Fruit fly (Drosophila melanogaster) whole organism, embryonic: ENCODE data around the gene Ddc.

Source experiments
- Antp ChIP-seq: fragments of 200-800 bp; sonication (Bioruptor generic); optimal IDR thresholded peaks from 3 replicates; lab custom pipeline; 2016; ENCODE audit warnings: missing biosample characterization, missing genetic modification characterization
- Awh ChIP-seq: fragments of 200-800 bp; sonication (Bioruptor generic); IDR thresholded peaks from 2 replicates; pipeline ENCODE4, ENCODE4 v1.3.6; 2022; ENCODE audit warnings: missing biosample characterization, missing genetic modification characterization
- B-H2 ChIP-seq: fragments of 200-800 bp; sonication (Bioruptor generic); optimal IDR thresholded peaks from 2 replicates; lab custom pipeline; 2018; ENCODE audit warnings: missing biosample characterization, mild to moderate bottlenecking, missing genetic modification characterization
- CG10366 ChIP-seq: fragments of 200-800 bp; sonication (Bioruptor generic); IDR thresholded peaks from 2 replicates; pipeline ENCODE4 v1.3.6; 2022; ENCODE audit warnings: missing biosample characterization, missing genetic modification characterization
- CG10654 ChIP-seq: fragments of 200-800 bp; sonication (Bioruptor generic); optimal IDR thresholded peaks from 2 replicates; lab custom pipeline; 2016; ENCODE audit warnings: missing biosample characterization, missing genetic modification characterization
- CG1233 ChIP-seq: fragments of 200-800 bp; sonication (Bioruptor generic); optimal IDR thresholded peaks from 4 replicates; lab custom pipeline; 2018; ENCODE audit warnings: missing biosample characterization, mild to moderate bottlenecking, missing genetic modification characterization
- CG15269 ChIP-seq: fragments of 200-800 bp; sonication (Bioruptor generic); optimal IDR thresholded peaks from 2 replicates; lab custom pipeline; 2018; ENCODE audit warnings: missing biosample characterization, mild to moderate bottlenecking, missing genetic modification characterization, moderate library complexity
- CG17612 ChIP-seq: fragments of 200-800 bp; sonication (Bioruptor generic); IDR thresholded peaks from 2 replicates; pipeline ENCODE4 v1.3.6; 2022; ENCODE audit warnings: missing biosample characterization, missing genetic modification characterization
- CG17802 ChIP-seq: fragments of 200-800 bp; sonication (Bioruptor generic); optimal IDR thresholded peaks from 2 replicates; lab custom pipeline; 2018; ENCODE audit warnings: missing biosample characterization, mild to moderate bottlenecking, missing genetic modification characterization, moderate library complexity
- CG1832 ChIP-seq: fragments of 200-800 bp; sonication (Bioruptor generic); optimal IDR thresholded peaks from 2 replicates; lab custom pipeline; 2017; ENCODE audit warnings: missing biosample characterization, mild to moderate bottlenecking, missing genetic modification characterization, inconsistent platforms
- CG3163 ChIP-seq: fragments of 200-800 bp; sonication (Bioruptor generic); optimal IDR thresholded peaks from 3 replicates; lab custom pipeline; 2016; ENCODE audit warnings: missing biosample characterization, missing genetic modification characterization
- CG32532 ChIP-seq: fragments of 200-800 bp; sonication (Bioruptor generic); IDR thresholded peaks from 2 replicates; pipeline ENCODE4 v1.3.6; 2022; ENCODE audit warnings: missing biosample characterization, missing genetic modification characterization
- CG34376 ChIP-seq: fragments of 200-800 bp; sonication (Bioruptor generic); optimal IDR thresholded peaks from 2 replicates; lab custom pipeline; 2018; ENCODE audit warnings: missing biosample characterization, mild to moderate bottlenecking, missing genetic modification characterization
- CG43689 ChIP-seq: fragments of 200-800 bp; sonication (Bioruptor generic); IDR thresholded peaks from 2 replicates; pipeline ENCODE4 v1.3.6; 2022; ENCODE audit warnings: missing biosample characterization, missing genetic modification characterization
- CG6254 ChIP-seq: fragments of 200-800 bp; sonication (Bioruptor generic); optimal IDR thresholded peaks from 3 replicates; lab custom pipeline; 2017; ENCODE audit warnings: mild to moderate bottlenecking, missing biosample characterization, missing genetic modification reagents, missing genetic modification characterization
- CG6854 ChIP-seq: fragments of 200-800 bp; sonication (Bioruptor generic); optimal IDR thresholded peaks from 3 replicates; lab custom pipeline; 2017; ENCODE audit warnings: missing biosample characterization, mild to moderate bottlenecking, missing genetic modification characterization
- Eip74EF ChIP-seq, 2 experiments: fragments of 200-800 bp in 1 of 2; fragments of >200 bp in 1 of 2; sonication (Bioruptor generic) in 1 of 2; optimal IDR thresholded peaks; 2 replicates each; lab custom pipeline; 2017 to 2019; ENCODE audit warnings: missing biosample characterization in 2 of 2, missing genetic modification characterization in 2 of 2, mild to moderate bottlenecking in 1 of 2, moderate library complexity in 1 of 2
- GATAe ChIP-seq: fragments of 200-800 bp; sonication (Bioruptor generic); conservative IDR thresholded peaks from 2 replicates; pipeline ENCODE4 v1.3.6; 2022; ENCODE audit warnings: missing biosample characterization, missing genetic modification characterization
- Gug ChIP-seq: fragments of 200-800 bp; sonication (Bioruptor generic); IDR thresholded peaks from 4 replicates; pipeline ENCODE4 v1.3.6; 2022; ENCODE audit warnings: missing biosample characterization, missing genetic modification characterization
- H15 ChIP-seq: fragments of 200-800 bp; sonication (Bioruptor generic); IDR thresholded peaks from 3 replicates; pipeline ENCODE4 v1.3.6; 2022; ENCODE audit warnings: missing biosample characterization, missing genetic modification characterization
- HHEX ChIP-seq: fragments of 200-800 bp; sonication (Bioruptor generic); optimal IDR thresholded peaks from 3 replicates; lab custom pipeline; 2017; ENCODE audit warnings: missing biosample characterization, mild to moderate bottlenecking, missing genetic modification characterization, missing genetic modification reagents
- Max ChIP-seq: fragments of 200-800 bp; sonication (Bioruptor generic); optimal IDR thresholded peaks from 2 replicates; lab custom pipeline; 2016; ENCODE audit warnings: missing biosample characterization, mild to moderate bottlenecking, missing genetic modification characterization
- Mes4 ChIP-seq: fragments of 200-800 bp; sonication (Bioruptor generic); optimal IDR thresholded peaks from 2 replicates; lab custom pipeline; 2016; ENCODE audit warnings: missing biosample characterization, missing genetic modification characterization
- Optix ChIP-seq: fragments of 200-800 bp; sonication (Bioruptor generic); IDR thresholded peaks from 3 replicates; pipeline ENCODE4 v1.3.6; 2022; ENCODE audit warnings: missing biosample characterization, missing genetic modification characterization
- Pdp1 ChIP-seq, 2 experiments: fragments of 200-800 bp; sonication (Bioruptor generic); optimal IDR thresholded peaks; 3 replicates each; lab custom pipeline; 2016; ENCODE audit warnings: missing biosample characterization in 2 of 2, missing genetic modification characterization in 2 of 2, mild to moderate bottlenecking in 1 of 2, moderate library complexity in 1 of 2
- Sox100B ChIP-seq: fragments of 200-800 bp; sonication (Bioruptor generic); optimal IDR thresholded peaks from 3 replicates; lab custom pipeline; 2018; ENCODE audit warnings: missing biosample characterization, mild to moderate bottlenecking, missing genetic modification characterization
- Tbp ChIP-seq: fragments of >200 bp; optimal IDR thresholded peaks from 2 replicates; lab custom pipeline; 2018; ENCODE audit warnings: missing biosample characterization, missing genetic modification characterization
- Trl ChIP-seq, 3 experiments: fragments of >200 bp in 2 of 3; fragments of 200-800 bp in 1 of 3; sonication (Bioruptor generic) in 1 of 3; optimal IDR thresholded peaks; 2 replicates in 1 of 3; 3 replicates in 2 of 3; lab custom pipeline; 2016 to 2017; ENCODE audit warnings: missing biosample characterization in 1 of 3, missing genetic modification characterization in 1 of 3
- abd-A ChIP-seq: fragments of 200-800 bp; sonication (Bioruptor generic); optimal IDR thresholded peaks from 3 replicates; lab custom pipeline; 2019; ENCODE audit warnings: missing biosample characterization, mild to moderate bottlenecking, missing genetic modification characterization, moderate library complexity
- exex ChIP-seq: fragments of 200-800 bp; sonication (Bioruptor generic); optimal IDR thresholded peaks from 4 replicates; lab custom pipeline; 2018; ENCODE audit warnings: missing biosample characterization, mild to moderate bottlenecking, missing genetic modification characterization, moderate library complexity
- fd3F ChIP-seq: fragments of 200-800 bp; sonication (Bioruptor generic); optimal IDR thresholded peaks from 2 replicates; lab custom pipeline; 2018; ENCODE audit warnings: missing biosample characterization, mild to moderate bottlenecking, missing genetic modification characterization, moderate library complexity
- ftz-f1 ChIP-seq: fragments of 200-800 bp; sonication (Bioruptor generic); optimal IDR thresholded peaks from 2 replicates; lab custom pipeline; 2016; ENCODE audit warnings: missing biosample characterization, missing genetic modification characterization
- grn ChIP-seq: fragments of 200-800 bp; sonication (Bioruptor generic); optimal IDR thresholded peaks from 3 replicates; lab custom pipeline; 2017; ENCODE audit warnings: missing biosample characterization, missing genetic modification characterization
- pnt ChIP-seq: fragments of 200-800 bp; sonication (Bioruptor generic); optimal IDR thresholded peaks from 3 replicates; lab custom pipeline; 2016; ENCODE audit warnings: missing biosample characterization, missing genetic modification characterization
- ranshi ChIP-seq: fragments of 200-800 bp; sonication (Bioruptor generic); IDR thresholded peaks from 2 replicates; pipeline ENCODE4 v1.3.6; 2022; ENCODE audit warnings: missing biosample characterization, missing genetic modification characterization
- run ChIP-seq: fragments of 200-800 bp; sonication (Bioruptor generic); optimal IDR thresholded peaks from 3 replicates; lab custom pipeline; 2018; ENCODE audit warnings: missing biosample characterization, mild to moderate bottlenecking, missing genetic modification characterization
- salm ChIP-seq: fragments of 200-800 bp; sonication (Bioruptor generic); optimal IDR thresholded peaks from 2 replicates; lab custom pipeline; 2018; ENCODE audit warnings: missing biosample characterization, mild to moderate bottlenecking, missing genetic modification characterization
- sd ChIP-seq: fragments of 200-800 bp; sonication (Bioruptor generic); optimal IDR thresholded peaks from 3 replicates; lab custom pipeline; 2018; ENCODE audit warnings: missing biosample characterization, mild to moderate bottlenecking, missing genetic modification characterization, moderate library complexity
- seq ChIP-seq: fragments of 200-800 bp; sonication (Bioruptor generic); IDR thresholded peaks from 2 replicates; pipeline ENCODE4 v1.3.6; 2022; ENCODE audit warnings: missing biosample characterization, missing genetic modification characterization
- sisA ChIP-seq: fragments of 200-800 bp; sonication (Bioruptor generic); IDR thresholded peaks from 2 replicates; pipeline ENCODE4 v1.3.6; 2022; ENCODE audit warnings: missing biosample characterization, missing genetic modification characterization
- slbo ChIP-seq: fragments of 200-800 bp; sonication (Bioruptor generic); IDR thresholded peaks from 2 replicates; pipeline ENCODE4 v1.3.6; 2022; ENCODE audit warnings: missing biosample characterization, missing genetic modification characterization
- sna ChIP-seq: fragments of 200-800 bp; sonication (Bioruptor generic); IDR thresholded peaks from 2 replicates; pipeline ENCODE4 v1.3.6; 2022; ENCODE audit warnings: missing biosample characterization, missing genetic modification characterization; ENCODE audit not compliant: partially characterized antibody
- sug ChIP-seq: fragments of 200-800 bp; optimal IDR thresholded peaks from 2 replicates; lab custom pipeline; 2019; ENCODE audit warnings: missing biosample characterization, mild to moderate bottlenecking, missing genetic modification characterization, moderate library complexity
- trem ChIP-seq: fragments of 200-800 bp; optimal IDR thresholded peaks from 3 replicates; lab custom pipeline; 2019; ENCODE audit warnings: missing biosample characterization, mild to moderate bottlenecking, missing genetic modification characterization, moderate library complexity
- vnd ChIP-seq: fragments of 200-800 bp; sonication (Bioruptor generic); IDR thresholded peaks from 3 replicates; pipeline ENCODE4 v1.3.6; 2022; ENCODE audit warnings: missing biosample characterization, missing genetic modification characterization; ENCODE audit not compliant: partially characterized antibody
- vvl ChIP-seq: fragments of 200-800 bp; sonication (Bioruptor generic); IDR thresholded peaks from 2 replicates; pipeline ENCODE4 v1.3.6; 2022; ENCODE audit warnings: missing biosample characterization, missing genetic modification characterization
- zen2 ChIP-seq: fragments of 200-800 bp; sonication (Bioruptor generic); IDR thresholded peaks from 3 replicates; pipeline ENCODE4 v1.3.6; 2022; ENCODE audit warnings: missing biosample characterization, missing genetic modification characterization; ENCODE audit not compliant: partially characterized antibody

Gene Ddc

dm6 chr2L:19111137-19111536 is 9.0 kb downstream of the Ddc start:
- no peak for TF ChIP-seq Tbp
- TF ChIP-seq CG3163 (GFP tag; lab: Kevin White, UChicago), result peak; percentile 46
- TF ChIP-seq Trl (optimal IDR thresholded peaks at IDR 0.05; lab: Kevin White, UChicago), result peak in 1 of 2 experiments; percentile 18
- no peak for TF ChIP-seq Trl (GFP tag; optimal IDR thresholded peaks at IDR 0.05; lab: Kevin White, UChicago)
- peak; percentile 31 for TF ChIP-seq CG34376 (GFP tag; lab: Kevin White, UChicago)
- peak; percentile 29 for TF ChIP-seq sd
- TF ChIP-seq Max (GFP tag; lab: Kevin White, UChicago), result no peak
- TF ChIP-seq sisA (GFP tag; lab: Robert Waterston, UW), result no peak
- TF ChIP-seq CG17802 (tag; lab: Kevin White, UChicago), result no peak
- no peak for TF ChIP-seq Mes4 (GFP tag; lab: Kevin White, UChicago)
- no peak for TF ChIP-seq zen2 (GFP tag; lab: Robert Waterston, UW)
- TF ChIP-seq fd3F, result no peak
- TF ChIP-seq B-H2 (GFP tag; lab: Kevin White, UChicago), result no peak
- TF ChIP-seq exex (tag; lab: Kevin White, UChicago), result peak; percentile 97
- TF ChIP-seq grn (GFP tag; lab: Kevin White, UChicago), result peak; percentile 42
- no peak for TF ChIP-seq CG43689
- TF ChIP-seq sna (GFP tag; lab: Robert Waterston, UW), result no peak
- no peak for TF ChIP-seq CG1233 (GFP tag; lab: Kevin White, UChicago)

- TF ChIP-seq Awh, result peak; percentile 66; the same call in 1 of the 2 replicates
- TF ChIP-seq ranshi, result no peak
- TF ChIP-seq Antp (GFP tag; lab: Kevin White, UChicago), result no peak
- TF ChIP-seq sd, result peak; percentile 29
- TF ChIP-seq Sox100B, result no peak
- TF ChIP-seq Pdp1 (GFP tag; optimal IDR thresholded peaks at IDR 0.05; lab: Kevin White, UChicago), result peak in 1 of 2 experiments; percentile 53
- peak in 1 of 2 experiments; percentile 77 for TF ChIP-seq Eip74EF (GFP tag; optimal IDR thresholded peaks at IDR 0.05; lab: Kevin White, UChicago)
- peak; percentile 49 for TF ChIP-seq grn (GFP tag; lab: Kevin White, UChicago)
- TF ChIP-seq Gug, result no peak
- no peak for TF ChIP-seq CG1832 (GFP tag; lab: Kevin White, UChicago)
- TF ChIP-seq CG15269, result peak; percentile 10
- TF ChIP-seq CG6854, result no peak
- TF ChIP-seq vvl (GFP tag; lab: Robert Waterston, UW), result peak; percentile 46; the same call in 1 of the 2 replicates
- TF ChIP-seq abd-A (tag; lab: Kevin White, UChicago), result peak; percentile 72
- TF ChIP-seq, all 482 proteins: peak for 8
Observed at dm6 chr2L:19109625-19110204, 10.4 kb downstream of the Ddc start, which contains the start of gene amd. TSS of gene amd (plus strand) at chr2L:19110154.

- 0 out of 3 replicates have a peak, but pooled peaks have one; percentile 34 for TF ChIP-seq vnd (GFP tag; lab: Robert Waterston, UW)
- TF ChIP-seq GATAe (GFP tag; lab: Robert Waterston, UW), result peak; percentile 86
- TF ChIP-seq HHEX (GFP tag; lab: Kevin White, UChicago), result no peak
- TF ChIP-seq CG17612, result no peak
- TF ChIP-seq CG32532, result 0 out of 2 replicates have a peak, but pooled peaks have one; percentile 14
- TF ChIP-seq sug (tag; lab: Kevin White, UChicago), result peak; percentile 8
- TF ChIP-seq Eip74EF (GFP tag; optimal IDR thresholded peaks at IDR 0.05; lab: Kevin White, UChicago), result no peak
- no peak for TF ChIP-seq run (tag; lab: Kevin White, UChicago)
- no peak for TF ChIP-seq pnt
- TF ChIP-seq CG1832 (GFP tag; lab: Kevin White, UChicago), result no peak
- peak; percentile 99 for TF ChIP-seq CG6254 (GFP tag; lab: Kevin White, UChicago)
- TF ChIP-seq slbo, result no peak
- no peak for TF ChIP-seq H15 (GFP tag; lab: Robert Waterston, UW)
- TF ChIP-seq ftz-f1 (GFP tag; lab: Kevin White, UChicago), result peak; percentile 3
- TF ChIP-seq seq (GFP tag; lab: Robert Waterston, UW), result peak; percentile 45; the same call in 1 of the 2 replicates
- no peak for TF ChIP-seq CG10654 (GFP tag; lab: Kevin White, UChicago)
- TF ChIP-seq Optix (GFP tag; lab: Robert Waterston, UW), result no peak
- TF ChIP-seq CG10366 (GFP tag; lab: Robert Waterston, UW), result no peak
- no peak for TF ChIP-seq salm (tag; lab: Kevin White, UChicago)
- no peak for TF ChIP-seq trem (tag; lab: Kevin White, UChicago)
Observed at dm6 chr2L:19108377-19108876, 11.7 kb downstream of the Ddc start, which contains the start of gene Lim3. TSS of gene Lim3 (minus strand) at chr2L:19108427.
